Worm (Caenorhabditis elegans) whole organism, midembryonic: ENCODE measurements around the gene C23H5.12.

Experiments used
- T22C8.4 ChIP-seq: fragments of 200-800 bp; sonication (Bioruptor generic); IDR thresholded peaks from 2 replicates; pipeline ENCODE4 v1.3.6; 2022; ENCODE audit warnings: missing genetic modification characterization, missing compliant biosample characterization
- cog-1 ChIP-seq: sonication (generic microtip); optimal IDR thresholded peaks from 2 replicates; lab custom pipeline; 2016; ENCODE audit warnings: missing genetic modification characterization, missing compliant biosample characterization
- flt-1 ChIP-seq: fragments of 200-800 bp; sonication (Bioruptor generic); IDR thresholded peaks from 2 replicates; pipeline ENCODE4 v1.3.6; 2022; ENCODE audit warnings: missing genetic modification characterization, missing compliant biosample characterization
- klf-2 ChIP-seq: fragments of 200-800 bp; sonication (Bioruptor generic); conservative IDR thresholded peaks from 2 replicates; pipeline ENCODE4 v1.3.6; 2022; ENCODE audit warnings: missing genetic modification reagents, missing genetic modification characterization, missing compliant biosample characterization
- med-1 ChIP-seq: sonication (generic microtip); optimal IDR thresholded peaks from 2 replicates; lab custom pipeline; 2017; ENCODE audit warnings: missing genetic modification characterization, mild to moderate bottlenecking, missing compliant biosample characterization, antibody characterized with exemption, missing genetic modification reagents; ENCODE audit not compliant: insufficient read depth
- ref-1 ChIP-seq: fragments of 200-800 bp; sonication (Bioruptor generic); conservative IDR thresholded peaks from 2 replicates; pipeline ENCODE4 v1.3.6; 2022; ENCODE audit warnings: missing genetic modification reagents, missing genetic modification characterization, missing compliant biosample characterization
- tab-1 ChIP-seq: fragments of 200-800 bp; sonication (Bioruptor generic); IDR thresholded peaks from 2 replicates; pipeline ENCODE4 v1.3.6; 2022; ENCODE audit warnings: missing genetic modification characterization, missing compliant biosample characterization
- ztf-23 ChIP-seq: fragments of 200-800 bp; sonication (Bioruptor generic); IDR thresholded peaks from 2 replicates; pipeline ENCODE4 v1.3.6; 2022; ENCODE audit warnings: missing genetic modification reagents, missing genetic modification characterization, missing compliant biosample characterization
- ztf-29 ChIP-seq: fragments of 200-800 bp; sonication (Bioruptor generic); IDR thresholded peaks from 2 replicates; pipeline ENCODE4 v1.3.6; 2022; ENCODE audit warnings: missing genetic modification reagents, missing genetic modification characterization, missing compliant biosample characterization

Gene C23H5.12

DNA sequence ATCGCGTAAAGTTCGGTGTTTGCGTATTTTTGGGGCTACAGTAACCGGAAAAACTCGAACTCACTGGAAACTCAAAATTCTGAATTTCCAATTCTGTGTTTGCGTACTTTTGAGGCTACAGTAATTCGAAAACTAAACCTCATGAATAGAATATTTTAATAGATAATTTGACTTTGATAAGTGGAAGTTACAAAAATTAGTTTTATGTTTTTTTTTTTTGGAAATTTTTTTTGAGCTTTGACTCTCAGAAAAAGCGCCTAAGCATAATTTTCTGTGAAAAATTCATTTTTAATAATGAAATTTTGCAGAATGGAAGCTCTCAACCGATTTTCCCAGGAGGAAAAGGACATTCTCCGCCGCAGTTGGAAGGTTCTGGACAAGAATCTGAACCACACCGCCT, 10.8 kb upstream of the C23H5.12 start, which contains the start of gene glb-7:
TSS of gene glb-7 (plus strand) at position 301 of the 400 bp plus-strand sequence.
- TF ChIP-seq tab-1 (no peak), cog-1 (tag; lab: Kevin White, UChicago) (no peak), T22C8.4 (GFP tag; lab: Robert Waterston, UW) (no peak), ztf-23 (GFP tag; lab: Robert Waterston, UW) (no peak)

DNA sequence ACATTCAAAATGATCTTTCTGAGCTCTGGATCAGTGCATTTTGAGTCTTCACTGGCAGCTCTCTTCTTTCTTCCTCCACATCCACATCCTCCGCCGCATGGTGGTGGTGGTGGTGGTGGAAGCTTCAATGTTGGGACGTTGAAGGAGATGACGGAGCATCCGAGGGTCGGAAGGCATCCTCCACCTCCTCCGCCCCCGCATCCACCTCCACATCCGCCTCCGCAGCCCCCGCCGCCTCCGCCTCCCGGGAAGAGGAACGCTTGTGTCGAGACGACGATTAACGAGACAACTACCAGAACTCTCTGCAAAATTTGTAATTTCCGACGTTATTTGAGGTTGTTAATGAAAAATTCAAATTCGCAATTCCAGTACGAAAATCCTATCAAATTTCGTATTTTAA, 5.9 kb upstream of the C23H5.12 start:
- TF ChIP-seq tab-1: no peak

DNA sequence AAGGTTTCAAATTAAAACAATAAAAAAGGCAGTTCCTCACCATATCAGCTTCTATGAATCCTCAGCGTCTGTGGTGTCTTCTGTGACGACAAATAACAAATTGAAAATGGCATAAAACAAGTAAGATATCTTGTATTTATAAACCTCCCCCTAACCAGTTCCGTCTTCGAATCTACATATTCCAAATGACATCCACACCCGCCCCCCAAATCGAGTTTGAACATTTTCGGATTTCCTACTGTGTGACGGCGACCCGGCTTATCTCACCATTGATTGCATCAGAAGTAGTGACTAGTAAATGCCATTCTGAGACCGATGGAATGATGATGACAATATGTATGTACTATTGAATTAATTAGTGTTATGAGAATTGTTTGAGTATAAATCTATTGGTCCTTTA, 4.5 kb upstream of the C23H5.12 start, which contains the start of gene grl-20:
TSS of gene grl-20 (minus strand) at position 101 of the 400 bp plus-strand sequence.
- no peak for TF ChIP-seq tab-1
- TF ChIP-seq ztf-29 (GFP tag; lab: Robert Waterston, UW): no peak
- no peak for TF ChIP-seq cog-1 (tag; lab: Kevin White, UChicago)

DNA sequence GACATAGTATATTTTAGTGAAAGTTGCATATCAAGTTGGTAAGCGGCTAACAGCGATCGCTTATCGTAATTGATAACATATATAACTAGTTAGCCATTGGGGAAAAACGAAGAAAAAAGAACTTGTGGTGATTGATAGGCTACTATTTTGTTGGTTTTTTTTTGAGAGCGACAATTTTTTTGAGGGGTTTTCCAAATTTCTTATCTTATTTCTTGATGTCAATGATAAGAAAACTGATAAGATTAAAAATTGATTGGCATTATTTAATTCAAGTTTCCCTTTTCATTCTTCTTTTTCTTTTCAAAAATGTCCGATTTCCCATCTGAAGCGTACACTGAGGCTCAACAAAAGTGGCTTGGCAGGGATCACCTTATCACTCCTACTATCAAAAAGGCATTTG, 2.6 kb upstream of the C23H5.12 start, which contains the start of gene prmt-6:
TSS of gene prmt-6 (plus strand) at position 252 of the 400 bp plus-strand sequence.
- no peak for TF ChIP-seq ref-1
- no peak for TF ChIP-seq med-1 (GFP tag; lab: Kevin White, UChicago)
- TF ChIP-seq klf-2 (GFP tag; lab: Robert Waterston, UW): no peak
- no peak for TF ChIP-seq cog-1 (tag; lab: Kevin White, UChicago)
- TF ChIP-seq tab-1: no peak
- TF ChIP-seq ztf-23 (GFP tag; lab: Robert Waterston, UW): no peak
- no peak for TF ChIP-seq T22C8.4 (GFP tag; lab: Robert Waterston, UW)
- TF ChIP-seq ztf-29 (GFP tag; lab: Robert Waterston, UW): no peak
- no peak for TF ChIP-seq flt-1 (GFP tag; lab: Robert Waterston, UW)

DNA sequence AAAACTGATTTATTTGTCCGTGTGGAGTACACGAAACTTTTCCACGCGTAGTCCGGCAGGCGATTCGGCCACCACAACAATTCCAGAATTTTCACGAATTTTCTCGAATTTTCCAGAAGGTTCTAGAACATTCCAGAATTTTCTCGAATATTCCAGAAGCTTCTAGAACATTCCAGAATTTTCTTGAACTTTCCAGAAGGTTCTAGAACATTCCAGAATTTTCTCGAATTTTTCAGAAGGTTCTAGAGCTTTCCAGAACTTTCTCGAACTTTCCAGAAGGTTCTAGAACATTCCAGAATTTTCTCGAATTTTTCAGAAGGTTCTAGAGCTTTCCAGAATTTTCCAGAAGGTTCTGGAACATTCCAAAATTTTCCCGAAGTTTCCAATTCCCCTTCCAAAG, 2.6 kb downstream of the C23H5.12 start:
- TF ChIP-seq flt-1 (GFP tag; lab: Robert Waterston, UW): peak; percentile 73; the same call in 1 of the 2 replicates

DNA sequence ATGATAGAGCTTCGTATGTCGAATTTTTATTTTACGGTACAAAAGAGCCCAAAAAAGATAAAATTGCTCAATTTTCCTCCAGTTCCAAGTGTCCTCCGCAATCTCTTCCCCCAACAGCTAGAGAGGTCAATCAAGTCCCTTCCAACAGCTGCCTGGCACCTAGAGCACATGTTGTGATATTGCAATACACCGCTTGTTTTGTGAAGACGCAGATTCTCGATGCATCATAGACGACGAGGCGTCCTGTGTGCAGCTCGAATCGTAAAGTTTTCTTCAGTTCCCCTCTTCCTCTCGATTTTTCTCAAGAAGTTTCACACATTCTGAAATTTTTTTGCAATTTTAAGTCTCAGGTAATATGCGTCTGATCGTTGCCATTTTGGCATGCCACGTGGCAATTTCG, 3.3 kb downstream of the C23H5.12 start, which contains the start of gene test-1:
TSS of gene test-1 (plus strand) at position 345 of the 400 bp plus-strand sequence.
- TF ChIP-seq T22C8.4 (GFP tag; lab: Robert Waterston, UW) (no peak), klf-2 (GFP tag; lab: Robert Waterston, UW) (no peak), flt-1 (GFP tag; lab: Robert Waterston, UW) (no peak), ref-1 (no peak), ztf-29 (GFP tag; lab: Robert Waterston, UW) (no peak), med-1 (GFP tag; lab: Kevin White, UChicago) (no peak)

DNA sequence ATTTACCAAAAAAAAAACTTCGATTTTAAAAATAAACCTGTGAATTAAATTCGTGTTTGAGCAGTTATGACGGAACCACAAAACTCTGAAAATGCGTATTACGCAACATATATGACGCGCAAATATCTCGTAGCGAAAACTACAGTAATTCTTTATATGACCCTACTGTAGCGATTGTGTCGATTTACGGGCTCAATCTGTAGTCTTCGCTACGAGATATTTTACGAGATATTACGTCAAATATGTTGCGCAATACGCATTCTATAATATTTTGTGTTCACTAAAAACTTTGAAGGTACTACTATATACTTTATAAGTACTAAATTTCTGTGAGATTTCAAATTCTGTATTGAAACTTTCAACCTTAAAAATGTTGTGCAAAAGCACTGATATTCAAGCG, 4.2 kb downstream of the C23H5.12 start:
- no peak for TF ChIP-seq ztf-29 (GFP tag; lab: Robert Waterston, UW)
- no peak for TF ChIP-seq flt-1 (GFP tag; lab: Robert Waterston, UW)
- no peak for TF ChIP-seq tab-1
- TF ChIP-seq klf-2 (GFP tag; lab: Robert Waterston, UW): no peak
- TF ChIP-seq cog-1 (tag; lab: Kevin White, UChicago): no peak
- TF ChIP-seq T22C8.4 (GFP tag; lab: Robert Waterston, UW): no peak

DNA sequence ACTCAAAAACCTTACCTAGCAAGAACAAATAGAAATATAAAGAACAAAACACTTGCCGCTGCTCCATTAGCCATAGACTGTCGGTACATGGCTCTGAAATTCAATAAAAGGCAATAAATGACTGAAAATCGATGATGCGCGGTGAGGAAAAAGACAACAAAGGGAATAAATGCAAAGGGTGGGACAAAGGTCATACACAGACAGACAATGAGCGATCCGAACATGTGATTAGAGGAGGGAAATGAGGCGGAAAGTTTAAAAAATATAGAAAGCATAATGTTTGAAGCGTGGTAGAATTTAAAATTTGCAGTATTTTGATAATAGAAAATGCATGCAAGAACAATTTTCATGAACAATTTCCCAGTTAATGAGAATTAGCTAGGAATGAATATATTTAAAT, 7.3 kb downstream of the C23H5.12 start, which contains the start of gene C54E4.12:
TSS of gene C54E4.12 (minus strand) at position 101 of the 400 bp plus-strand sequence.
- TF ChIP-seq T22C8.4 (GFP tag; lab: Robert Waterston, UW) (no peak), ztf-29 (GFP tag; lab: Robert Waterston, UW) (no peak), ztf-23 (GFP tag; lab: Robert Waterston, UW) (no peak), klf-2 (GFP tag; lab: Robert Waterston, UW) (no peak), tab-1 (no peak), med-1 (GFP tag; lab: Kevin White, UChicago) (no peak), flt-1 (GFP tag; lab: Robert Waterston, UW) (no peak)

DNA sequence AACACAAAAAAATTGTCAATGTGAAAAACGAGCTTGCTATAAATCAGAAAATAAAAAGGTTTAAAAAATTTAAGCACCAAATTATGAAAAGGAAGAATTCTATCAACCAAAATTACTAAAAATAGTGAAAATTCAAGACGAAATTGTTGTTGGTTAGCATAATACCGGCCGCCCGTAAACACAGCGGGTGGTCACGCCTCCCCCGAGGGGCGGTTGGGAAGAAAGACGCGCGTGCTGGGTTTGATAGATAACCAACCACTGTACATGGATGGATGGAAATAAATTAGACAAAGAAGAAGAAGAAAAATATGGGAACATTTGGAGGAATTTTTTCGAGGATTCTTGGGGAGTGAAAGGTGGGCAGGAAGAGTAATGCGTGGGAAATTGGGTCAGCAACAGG, 9.0 kb downstream of the C23H5.12 start:
- TF ChIP-seq cog-1 (tag; lab: Kevin White, UChicago) (no peak), ref-1 (no peak), med-1 (GFP tag; lab: Kevin White, UChicago) (no peak), T22C8.4 (GFP tag; lab: Robert Waterston, UW) (no peak), tab-1 (no peak), flt-1 (GFP tag; lab: Robert Waterston, UW) (no peak), klf-2 (GFP tag; lab: Robert Waterston, UW) (no peak), ztf-29 (GFP tag; lab: Robert Waterston, UW) (no peak), ztf-23 (GFP tag; lab: Robert Waterston, UW) (no peak)

DNA sequence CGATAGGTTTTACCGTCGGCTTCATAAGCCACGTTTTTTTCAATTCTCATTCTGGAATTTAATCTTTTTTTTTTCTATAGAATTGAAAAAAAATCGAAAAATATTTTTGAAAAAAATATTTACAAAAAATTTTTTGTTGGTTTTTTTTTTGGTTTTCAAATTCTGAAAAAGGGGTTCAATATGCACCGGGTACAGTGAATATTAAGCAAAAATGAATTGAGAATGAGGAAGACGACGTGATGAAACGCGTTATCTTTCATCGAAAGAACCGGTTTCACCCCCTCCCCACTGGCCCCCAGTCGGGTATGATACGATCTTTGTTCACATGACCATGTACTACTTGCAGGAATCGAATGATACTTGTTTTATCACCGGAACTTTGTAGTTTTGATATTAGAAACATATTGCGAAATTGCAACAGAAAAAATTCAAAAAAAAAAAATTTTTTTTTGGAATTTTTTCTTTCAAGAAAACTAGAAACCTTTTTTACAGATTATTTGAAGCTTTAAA, 16.0 kb downstream of the C23H5.12 start, which contains the start of gene C54E4.5:
TSS of gene C54E4.5 (minus strand) at position 51 of the 510 bp plus-strand sequence.
- TF ChIP-seq cog-1 (tag; lab: Kevin White, UChicago): no peak
- no peak for TF ChIP-seq ztf-23 (GFP tag; lab: Robert Waterston, UW)
- no peak for TF ChIP-seq med-1 (GFP tag; lab: Kevin White, UChicago)
- no peak for TF ChIP-seq ref-1
- no peak for TF ChIP-seq tab-1
- no peak for TF ChIP-seq ztf-29 (GFP tag; lab: Robert Waterston, UW)
- no peak for TF ChIP-seq T22C8.4 (GFP tag; lab: Robert Waterston, UW)
- TF ChIP-seq klf-2 (GFP tag; lab: Robert Waterston, UW): no peak
- TF ChIP-seq flt-1 (GFP tag; lab: Robert Waterston, UW): no peak

DNA sequence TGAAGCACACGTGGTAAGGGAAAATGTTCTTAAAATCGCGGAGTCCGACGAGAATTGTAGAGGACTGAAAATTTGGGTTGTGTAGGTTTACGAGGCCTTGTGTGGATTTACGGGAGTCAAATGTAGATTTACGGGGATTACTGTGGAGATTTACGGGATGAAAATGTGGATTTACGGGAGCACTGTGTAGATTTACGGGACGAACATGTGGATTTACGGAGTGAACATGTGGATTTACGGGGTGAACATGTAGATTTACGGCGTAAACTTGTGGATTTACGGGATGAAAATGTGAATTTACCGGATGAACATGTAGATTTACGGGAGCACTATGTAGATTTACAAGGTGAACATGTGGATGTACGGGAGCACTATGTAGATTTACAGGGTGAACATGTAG, 23.0 kb downstream of the C23H5.12 start:
- no peak for TF ChIP-seq med-1 (GFP tag; lab: Kevin White, UChicago)
